Fruit fly (Drosophila melanogaster): ENCODE data around the gene CG45154.

CG45154 gene

dm6 chrX:21124176-21124575 lies 22.7 kb downstream of the CG45154 start (continued):
- no peak for TF ChIP-seq pzg (GFP tag; optimal IDR thresholded peaks at IDR 0.05)
- peak; percentile 81 for TF ChIP-seq CoRest (tag; optimal IDR thresholded peaks at IDR 0.05)
- TF ChIP-seq NFAT (GFP tag; IDR thresholded peaks at IDR 0.05): no peak; the same call in 1 of the 2 replicates
- TF ChIP-seq CG11085 (GFP tag; IDR thresholded peaks at IDR 0.05): no peak
- peak; percentile 81 for TF ChIP-seq ci (GFP tag; IDR thresholded peaks at IDR 0.05)
- no peak for TF ChIP-seq CG31388 (GFP tag; optimal IDR thresholded peaks at IDR 0.05)
- TF ChIP-seq trh (GFP tag; optimal IDR thresholded peaks at IDR 0.05): peak; percentile 44
- TF ChIP-seq Hand (GFP tag; optimal IDR thresholded peaks at IDR 0.05): no peak
- peak; percentile 48 for TF ChIP-seq CG2202 (tag; optimal IDR thresholded peaks at IDR 0.05)
- peak; percentile 68; the same call in 2 of the 3 replicates for TF ChIP-seq ase (GFP tag; IDR thresholded peaks at IDR 0.05)
- peak; percentile 15 for TF ChIP-seq nau (GFP tag; optimal IDR thresholded peaks at IDR 0.05)
- TF ChIP-seq CG11695 (GFP tag; IDR thresholded peaks at IDR 0.05): peak; percentile 74
- TF ChIP-seq eve (GFP tag; optimal IDR thresholded peaks at IDR 0.05): peak in 1 of 2 experiments; percentile 83
- TF ChIP-seq exex (tag; optimal IDR thresholded peaks at IDR 0.05): no peak
- peak; percentile 53 for TF ChIP-seq cato (GFP tag; optimal IDR thresholded peaks at IDR 0.05; ENCODE audit: borderline replicate concordance)
- TF ChIP-seq Rx (GFP tag; IDR thresholded peaks at IDR 0.05): peak; percentile 13; the same call in 1 of the 2 replicates
- peak; percentile 42 for TF ChIP-seq CG9437 (GFP tag; optimal IDR thresholded peaks at IDR 0.05)
- TF ChIP-seq ttk (GFP tag; IDR thresholded peaks at IDR 0.05): peak; percentile 68
- peak; percentile 65 for TF ChIP-seq CG14441 (GFP tag; IDR thresholded peaks at IDR 0.05)
- no peak for TF ChIP-seq HLH4C (GFP tag; IDR thresholded peaks at IDR 0.05; ENCODE audit: partially characterized antibody)
- TF ChIP-seq Bdp1 (GFP tag; optimal IDR thresholded peaks at IDR 0.05): peak; percentile 5
- TF ChIP-seq CG3726 (GFP tag; IDR thresholded peaks at IDR 0.05): 0 out of 3 replicates have a peak, but pooled peaks have one; percentile 45
- peak; percentile 59 for TF ChIP-seq Abd-B (GFP tag; optimal IDR thresholded peaks at IDR 0.05)
- no peak for TF ChIP-seq gro (GFP tag; optimal IDR thresholded peaks at IDR 0.05)
- no peak for TF ChIP-seq hkb (optimal IDR thresholded peaks at IDR 0.05)
- TF ChIP-seq hkb (GFP tag; IDR thresholded peaks at IDR 0.05): peak; percentile 70
- TF ChIP-seq CG1603 (tag; optimal IDR thresholded peaks at IDR 0.05): peak; percentile 79
- TF ChIP-seq lbe (GFP tag; optimal IDR thresholded peaks at IDR 0.05): peak; percentile 79
- TF ChIP-seq ken (GFP tag; IDR thresholded peaks at IDR 0.05): peak; percentile 56; the same call in 1 of the 3 replicates
- TF ChIP-seq Atf-2 (GFP tag; optimal IDR thresholded peaks at IDR 0.05): peak; percentile 7
- peak; percentile 57 for TF ChIP-seq Ada2b (GFP tag; IDR thresholded peaks at IDR 0.05)
- TF ChIP-seq sob (GFP tag; IDR thresholded peaks at IDR 0.05): peak; percentile 58
- TF ChIP-seq CG5245 (GFP tag; optimal IDR thresholded peaks at IDR 0.05): peak; percentile 20
- no peak for TF ChIP-seq vnd (GFP tag; IDR thresholded peaks at IDR 0.05; ENCODE audit: partially characterized antibody)
- TF ChIP-seq Dbx (GFP tag; IDR thresholded peaks at IDR 0.05): peak; percentile 52; the same call in 1 of the 3 replicates
- TF ChIP-seq E2f1 (GFP tag; IDR thresholded peaks at IDR 0.05): peak; percentile 69
- no peak; the same call in 1 of the 2 replicates for TF ChIP-seq MBD-R2 (GFP tag; IDR thresholded peaks at IDR 0.05)
- TF ChIP-seq CG9932 (GFP tag; IDR thresholded peaks at IDR 0.05): peak; percentile 64
- TF ChIP-seq prd (optimal IDR thresholded peaks at IDR 0.05): no peak
- peak; percentile 82 for TF ChIP-seq prd (GFP tag; IDR thresholded peaks at IDR 0.05)
- peak; percentile 17 for TF ChIP-seq run (tag; optimal IDR thresholded peaks at IDR 0.05)
- TF ChIP-seq Sox100B (GFP tag; optimal IDR thresholded peaks at IDR 0.05): peak; percentile 69
- no peak; the same call in 2 of the 3 replicates for TF ChIP-seq H15 (GFP tag; IDR thresholded peaks at IDR 0.05)
- TF ChIP-seq chif (GFP tag; optimal IDR thresholded peaks at IDR 0.05): peak; percentile 53 to 61
- no peak for TF ChIP-seq Sry-δ (GFP tag; optimal IDR thresholded peaks at IDR 0.05)
- TF ChIP-seq gsb-n (tag; optimal IDR thresholded peaks at IDR 0.05): peak; percentile 51
- peak; percentile 51; the same call in 1 of the 3 replicates for TF ChIP-seq gce (GFP tag; IDR thresholded peaks at IDR 0.05)
- TF ChIP-seq CG18476 (GFP tag; optimal IDR thresholded peaks at IDR 0.05): peak; percentile 41
- peak; percentile 42 for TF ChIP-seq Mad (GFP tag; optimal IDR thresholded peaks at IDR 0.05)
- 0 out of 3 replicates have a peak, but pooled peaks have one; percentile 58 for TF ChIP-seq C15 (GFP tag; IDR thresholded peaks at IDR 0.05)
- peak; percentile 70 for TF ChIP-seq CG9727 (GFP tag; optimal IDR thresholded peaks at IDR 0.05)
- TF ChIP-seq gsb (GFP tag; IDR thresholded peaks at IDR 0.05): 0 out of 2 replicates have a peak, but pooled peaks have one; percentile 34

All from whole organism, embryonic.